Fruit fly (Drosophila melanogaster) whole organism, embryonic: ENCODE measurements around the gene SIDL.

ENCODE experiments used
- B-H1 ChIP-seq: fragments of 200-800 bp; sonication (Bioruptor generic); IDR thresholded peaks from 3 replicates; pipeline ENCODE4 v1.3.6; 2022; ENCODE audit warnings: missing biosample characterization, missing genetic modification characterization
- Bgb ChIP-seq: fragments of 200-800 bp; sonication (Bioruptor generic); IDR thresholded peaks from 2 replicates; pipeline ENCODE4 v1.3.6; 2022; ENCODE audit warnings: missing biosample characterization, missing genetic modification characterization; ENCODE audit not compliant: partially characterized antibody
- CG10366 ChIP-seq: fragments of 200-800 bp; sonication (Bioruptor generic); IDR thresholded peaks from 2 replicates; pipeline ENCODE4 v1.3.6; 2022; ENCODE audit warnings: missing biosample characterization, missing genetic modification characterization
- CG11723 ChIP-seq: fragments of 200-800 bp; sonication (Bioruptor generic); optimal IDR thresholded peaks from 2 replicates; lab custom pipeline; 2017; ENCODE audit warnings: missing biosample characterization, mild to moderate bottlenecking, missing genetic modification characterization
- CG12071 ChIP-seq: fragments of 200-800 bp; sonication (Bioruptor generic); optimal IDR thresholded peaks from 3 replicates; lab custom pipeline; 2018; ENCODE audit warnings: missing biosample characterization, mild to moderate bottlenecking, missing genetic modification characterization
- CG14014 ChIP-seq: fragments of 200-800 bp; sonication (Bioruptor generic); IDR thresholded peaks from 2 replicates; pipeline ENCODE4 v1.3.6; 2022; ENCODE audit warnings: missing biosample characterization, missing genetic modification characterization
- CG16863 ChIP-seq: fragments of 200-800 bp; sonication (Bioruptor generic); optimal IDR thresholded peaks from 3 replicates; lab custom pipeline; 2016; ENCODE audit warnings: missing biosample characterization, missing genetic modification characterization
- CG2712 ChIP-seq: fragments of 200-800 bp; optimal IDR thresholded peaks from 3 replicates; lab custom pipeline; 2019; ENCODE audit warnings: missing biosample characterization, mild to moderate bottlenecking, missing genetic modification characterization, moderate library complexity
- CG31388 ChIP-seq: fragments of 200-800 bp; sonication (Bioruptor generic); optimal IDR thresholded peaks from 2 replicates; lab custom pipeline; 2016; ENCODE audit warnings: missing biosample characterization, missing genetic modification characterization
- CG3163 ChIP-seq: fragments of 200-800 bp; sonication (Bioruptor generic); optimal IDR thresholded peaks from 3 replicates; lab custom pipeline; 2016; ENCODE audit warnings: missing biosample characterization, missing genetic modification characterization
- CG32767 ChIP-seq: fragments of 200-800 bp; sonication (Bioruptor generic); IDR thresholded peaks from 2 replicates; pipeline ENCODE4 v1.3.6; 2022; ENCODE audit warnings: missing biosample characterization, missing genetic modification characterization
- CG33213 ChIP-seq: fragments of 200-800 bp; sonication (Bioruptor generic); optimal IDR thresholded peaks from 3 replicates; lab custom pipeline; 2016; ENCODE audit warnings: missing biosample characterization, missing genetic modification characterization
- CG3995 ChIP-seq: fragments of 200-800 bp; sonication (Bioruptor generic); optimal IDR thresholded peaks from 3 replicates; lab custom pipeline; 2016; ENCODE audit warnings: missing biosample characterization, missing genetic modification characterization
- CG4328 ChIP-seq: fragments of 200-800 bp; sonication (Bioruptor generic); optimal IDR thresholded peaks from 3 replicates; lab custom pipeline; 2017; ENCODE audit warnings: missing biosample characterization, missing genetic modification reagents, missing genetic modification characterization
- CG4854 ChIP-seq: fragments of 200-800 bp; sonication (Bioruptor generic); optimal IDR thresholded peaks from 2 replicates; lab custom pipeline; 2016; ENCODE audit warnings: missing biosample characterization, missing genetic modification characterization, inconsistent platforms
- CG6175 ChIP-seq: fragments of 200-800 bp; sonication (Bioruptor generic); IDR thresholded peaks from 3 replicates; pipeline ENCODE4 v1.3.6; 2022; ENCODE audit warnings: missing biosample characterization, missing genetic modification characterization
- CG7786 ChIP-seq: fragments of 200-800 bp; sonication (Bioruptor generic); optimal IDR thresholded peaks from 2 replicates; lab custom pipeline; 2016; ENCODE audit warnings: missing biosample characterization, missing genetic modification characterization
- CHES-1-like ChIP-seq: fragments of 200-800 bp; sonication (Bioruptor generic); optimal IDR thresholded peaks from 2 replicates; lab custom pipeline; 2016; ENCODE audit warnings: missing biosample characterization, missing genetic modification characterization
- Dp ChIP-seq: fragments of 200-800 bp; sonication (Bioruptor generic); optimal IDR thresholded peaks from 2 replicates; lab custom pipeline; 2018; ENCODE audit warnings: missing biosample characterization, mild to moderate bottlenecking, missing genetic modification characterization, moderate library complexity
- Ets65A ChIP-seq: fragments of 200-800 bp; sonication (Bioruptor generic); peaks from one replicate; lab custom pipeline; 2016; ENCODE audit warnings: missing biosample characterization, missing genetic modification characterization
- Gsc ChIP-seq: fragments of 200-800 bp; sonication (Bioruptor generic); IDR thresholded peaks from 2 replicates; pipeline ENCODE4 v1.3.6; 2022; ENCODE audit warnings: missing biosample characterization, missing genetic modification characterization
- Mrtf ChIP-seq: fragments of 200-800 bp; sonication (Bioruptor generic); IDR thresholded peaks from 3 replicates; pipeline ENCODE4 v1.3.6; 2022; ENCODE audit warnings: missing biosample characterization, missing genetic modification characterization
- Nf-YC ChIP-seq: fragments of 200-800 bp; optimal IDR thresholded peaks from 3 replicates; lab custom pipeline; 2019; ENCODE audit warnings: missing biosample characterization, mild to moderate bottlenecking, missing genetic modification characterization, moderate library complexity
- Sox102F ChIP-seq: fragments of 200-800 bp; sonication (Bioruptor generic); optimal IDR thresholded peaks from 2 replicates; lab custom pipeline; 2018; ENCODE audit warnings: missing biosample characterization, mild to moderate bottlenecking, missing genetic modification characterization, moderate library complexity
- Usf ChIP-seq: fragments of 200-800 bp; sonication (Bioruptor generic); optimal IDR thresholded peaks from 2 replicates; lab custom pipeline; 2017; ENCODE audit warnings: missing genotype, missing biosample characterization, missing genetic modification characterization
- Xbp1 ChIP-seq: fragments of 200-800 bp; sonication (Bioruptor generic); optimal IDR thresholded peaks from 3 replicates; lab custom pipeline; 2016; ENCODE audit warnings: missing biosample characterization, mild to moderate bottlenecking, missing genetic modification characterization
- crol ChIP-seq: fragments of 200-800 bp; sonication (Bioruptor generic); IDR thresholded peaks from 2 replicates; pipeline ENCODE4 v1.3.6; 2022; ENCODE audit warnings: missing biosample characterization, missing genetic modification characterization
- dati ChIP-seq: fragments of 200-800 bp; sonication (Bioruptor generic); IDR thresholded peaks from 2 replicates; pipeline ENCODE4 v1.3.6; 2022; ENCODE audit warnings: missing biosample characterization, missing genetic modification characterization
- ewg ChIP-seq: fragments of 200-800 bp; sonication (Bioruptor generic); optimal IDR thresholded peaks from 3 replicates; lab custom pipeline; 2017; ENCODE audit warnings: mild to moderate bottlenecking, missing biosample characterization, missing genetic modification reagents, missing genetic modification characterization
- fd3F ChIP-seq: fragments of 200-800 bp; sonication (Bioruptor generic); optimal IDR thresholded peaks from 2 replicates; lab custom pipeline; 2018; ENCODE audit warnings: missing biosample characterization, mild to moderate bottlenecking, missing genetic modification characterization, moderate library complexity
- her ChIP-seq: fragments of 200-800 bp; sonication (Bioruptor generic); optimal IDR thresholded peaks from 2 replicates; lab custom pipeline; 2016; ENCODE audit warnings: missing biosample characterization, missing genetic modification characterization
- hkb ChIP-seq, 2 experiments: fragments of 200-800 bp in 1 of 2; fragments of >200 bp in 1 of 2; sonication (Bioruptor generic) in 1 of 2; IDR thresholded peaks in 1 of 2; optimal IDR thresholded peaks in 1 of 2; 2 replicates each; pipeline versions ENCODE4 v1.3.6 to Lab custom; 2017 to 2022; ENCODE audit warnings: missing biosample characterization in 1 of 2, missing genetic modification characterization in 1 of 2
- insv ChIP-seq, 2 experiments: fragments of 200-800 bp; sonication (Bioruptor generic); optimal IDR thresholded peaks; 3 replicates each; lab custom pipeline; 2016 to 2018; ENCODE audit warnings: missing biosample characterization in 2 of 2, missing genetic modification characterization in 2 of 2
- knrl ChIP-seq: fragments of 200-800 bp; sonication (Bioruptor generic); IDR thresholded peaks from 3 replicates; pipeline ENCODE4 v1.3.6; 2022; ENCODE audit warnings: missing biosample characterization, missing genetic modification characterization; ENCODE audit not compliant: partially characterized antibody
- nmo ChIP-seq: fragments of 200-800 bp; sonication (Bioruptor generic); optimal IDR thresholded peaks from 2 replicates; lab custom pipeline; 2018; ENCODE audit warnings: missing biosample characterization, mild to moderate bottlenecking, missing genetic modification characterization, moderate library complexity
- peb ChIP-seq: fragments of 200-800 bp; sonication (Bioruptor generic); IDR thresholded peaks from 2 replicates; pipeline ENCODE4 v1.3.6; 2022; ENCODE audit warnings: missing biosample characterization, missing genetic modification characterization
- ranshi ChIP-seq: fragments of 200-800 bp; sonication (Bioruptor generic); IDR thresholded peaks from 2 replicates; pipeline ENCODE4 v1.3.6; 2022; ENCODE audit warnings: missing biosample characterization, missing genetic modification characterization
- schlank ChIP-seq: fragments of 200-800 bp; sonication (Bioruptor generic); optimal IDR thresholded peaks from 2 replicates; lab custom pipeline; 2018; ENCODE audit warnings: missing biosample characterization, mild to moderate bottlenecking, missing genetic modification characterization
- sd ChIP-seq: fragments of 200-800 bp; sonication (Bioruptor generic); optimal IDR thresholded peaks from 3 replicates; lab custom pipeline; 2018; ENCODE audit warnings: missing biosample characterization, mild to moderate bottlenecking, missing genetic modification characterization, moderate library complexity
- sens ChIP-seq: fragments of 200-800 bp; sonication (Bioruptor generic); peaks from one replicate; lab custom pipeline; 2016; ENCODE audit warnings: missing biosample characterization, missing genetic modification characterization
- sna ChIP-seq: fragments of 200-800 bp; sonication (Bioruptor generic); IDR thresholded peaks from 2 replicates; pipeline ENCODE4 v1.3.6; 2022; ENCODE audit warnings: missing biosample characterization, missing genetic modification characterization; ENCODE audit not compliant: partially characterized antibody
- so ChIP-seq: fragments of 200-800 bp; sonication (Bioruptor generic); IDR thresholded peaks from 3 replicates; pipeline ENCODE4 v1.3.6; 2022; ENCODE audit warnings: missing biosample characterization, missing genetic modification characterization
- tna ChIP-seq: fragments of 200-800 bp; sonication (Bioruptor generic); IDR thresholded peaks from 2 replicates; pipeline ENCODE4 v1.3.6; 2022; ENCODE audit warnings: missing biosample characterization, missing genetic modification characterization; ENCODE audit not compliant: partially characterized antibody
- trh ChIP-seq: fragments of 200-800 bp; sonication (Bioruptor generic); optimal IDR thresholded peaks from 2 replicates; lab custom pipeline; 2016; ENCODE audit warnings: missing biosample characterization, missing genetic modification characterization
- ttk ChIP-seq: fragments of 200-800 bp; sonication (Bioruptor generic); IDR thresholded peaks from 2 replicates; pipeline ENCODE4 v2.1.2; 2022; ENCODE audit warnings: missing biosample characterization, missing genetic modification characterization
- unpg ChIP-seq: fragments of 200-800 bp; sonication (Bioruptor generic); optimal IDR thresholded peaks from 3 replicates; lab custom pipeline; 2018; ENCODE audit warnings: missing biosample characterization, mild to moderate bottlenecking, missing genetic modification characterization, moderate library complexity
- yki ChIP-seq: fragments of >200 bp; optimal IDR thresholded peaks from 3 replicates; lab custom pipeline; 2018
- z ChIP-seq: fragments of 200-800 bp; sonication (Bioruptor generic); IDR thresholded peaks from 3 replicates; pipeline ENCODE4 v1.3.6; 2022; ENCODE audit warnings: missing biosample characterization, missing genetic modification characterization

Gene SIDL

DNA sequence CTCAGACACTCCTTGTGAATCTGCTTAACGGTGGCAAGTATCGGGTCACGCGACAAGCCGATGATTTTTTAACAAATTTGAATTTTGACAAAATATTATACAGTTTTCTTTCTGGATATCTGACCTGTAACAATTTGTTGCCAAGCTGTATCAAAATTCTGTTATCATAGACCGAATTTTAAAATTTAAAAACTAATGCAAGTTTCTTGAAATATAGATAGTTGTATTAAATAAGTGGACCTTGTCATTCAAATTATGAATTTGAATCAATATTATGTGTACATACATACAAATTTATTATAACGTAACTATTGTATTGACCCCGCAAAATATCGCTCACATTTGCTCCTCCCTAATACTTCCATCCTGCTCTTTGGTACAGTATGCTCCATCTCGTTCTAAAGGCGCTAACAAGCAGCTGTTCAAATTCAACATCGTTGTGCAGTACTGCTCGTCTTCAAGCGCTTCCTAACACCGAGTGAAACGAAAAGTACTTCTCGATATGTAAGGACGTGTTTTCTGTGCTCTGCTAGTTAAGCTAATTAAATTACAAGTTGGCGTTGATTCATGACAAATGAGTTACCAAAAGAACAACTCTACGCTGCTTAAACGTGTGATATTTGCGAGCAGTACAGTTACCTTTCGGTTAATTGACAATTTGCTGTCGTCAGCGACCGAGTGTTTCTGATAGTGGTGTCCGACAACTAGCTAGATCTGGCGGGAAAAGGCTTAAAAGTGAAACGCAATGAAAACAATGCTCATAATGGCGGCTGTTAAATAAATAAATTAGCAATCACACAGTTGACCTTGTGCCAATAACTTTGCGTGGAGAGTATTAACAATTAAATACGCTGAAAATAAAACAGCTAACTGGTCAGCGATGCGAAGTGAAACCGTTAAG is 22.3 kb downstream of the SIDL start, which contains the start of the genes Kpc1 and CG42542 (continued):
- no peak for TF ChIP-seq ranshi (GFP tag; lab: Robert Waterston, UW)

DNA sequence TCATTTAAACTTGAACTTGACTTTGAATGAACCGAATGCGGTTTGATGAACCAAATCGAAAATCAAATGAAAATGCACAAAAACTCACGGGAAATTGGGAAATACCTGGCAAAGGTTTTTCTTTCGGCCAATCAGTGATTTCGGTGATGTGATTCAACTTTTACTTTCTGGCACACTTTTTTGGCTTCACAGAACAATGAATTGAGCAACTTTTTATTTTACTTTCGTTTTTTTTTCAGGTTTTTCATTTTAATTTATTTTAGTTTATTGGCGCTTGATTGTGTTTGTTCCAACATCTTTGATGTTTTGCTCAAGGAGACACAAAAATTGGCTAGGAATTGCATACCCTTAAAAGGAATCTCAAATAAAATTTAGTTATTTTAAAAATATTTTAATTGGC is 37.2 kb downstream of the SIDL start, which contains the start of gene Mf:
TSS of gene Mf (minus strand) at position 44 of the 400 bp plus-strand sequence.
- no peak for TF ChIP-seq Bgb (GFP tag; lab: Robert Waterston, UW)
- no peak for TF ChIP-seq CG32767 (GFP tag; lab: Robert Waterston, UW)
- no peak for TF ChIP-seq CG4328
- no peak for TF ChIP-seq Gsc
- no peak for TF ChIP-seq ttk
- no peak for TF ChIP-seq dati
- TF ChIP-seq CG33213 (GFP tag; lab: Kevin White, UChicago): no peak
- no peak for TF ChIP-seq Nf-YC (tag; lab: Kevin White, UChicago)
- no peak for TF ChIP-seq peb (GFP tag; lab: Robert Waterston, UW)
- no peak for TF ChIP-seq CG2712
- TF ChIP-seq insv (GFP tag; optimal IDR thresholded peaks at IDR 0.05; lab: Kevin White, UChicago): no peak
- TF ChIP-seq Dp (GFP tag; lab: Kevin White, UChicago): no peak
- no peak for TF ChIP-seq schlank (tag; lab: Kevin White, UChicago)
- no peak for TF ChIP-seq yki (lab: Kevin White, UChicago)
- TF ChIP-seq crol: no peak
- TF ChIP-seq ewg (GFP tag; lab: Kevin White, UChicago): no peak
- TF ChIP-seq hkb (optimal IDR thresholded peaks at IDR 0.05; lab: Kevin White, UChicago): no peak
- TF ChIP-seq hkb (GFP tag; IDR thresholded peaks at IDR 0.05; lab: Robert Waterston, UW): no peak
- TF ChIP-seq trh (GFP tag; lab: Kevin White, UChicago): no peak

DNA sequence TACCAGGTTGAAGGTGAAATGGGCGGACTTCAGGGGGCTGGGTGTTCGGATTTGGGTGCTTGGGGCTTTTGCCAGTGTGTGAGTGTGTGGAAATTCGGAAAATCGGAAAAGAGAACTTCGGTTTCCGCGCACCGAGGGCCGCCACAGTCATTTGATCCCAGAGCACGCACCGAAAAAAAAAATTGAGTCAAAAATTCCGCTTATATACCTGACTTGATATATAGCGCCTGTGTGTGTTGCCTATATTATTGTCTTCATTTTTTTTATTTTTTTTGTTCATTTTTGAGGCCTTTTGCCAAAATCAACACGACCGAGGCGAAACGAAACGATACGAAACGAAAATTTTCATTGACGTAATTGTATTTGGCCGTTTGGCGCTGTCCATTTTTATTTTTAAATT is 41.4 kb downstream of the SIDL start:
- TF ChIP-seq Sox102F (no peak), CG12071 (no peak), B-H1 (GFP tag; lab: Robert Waterston, UW) (no peak), sna (GFP tag; lab: Robert Waterston, UW) (no peak), CG31388 (GFP tag; lab: Kevin White, UChicago) (no peak), Mrtf (GFP tag; lab: Robert Waterston, UW) (no peak), z (GFP tag; lab: Robert Waterston, UW) (no peak), her (no peak), CHES-1-like (GFP tag; lab: Kevin White, UChicago) (no peak), unpg (no peak), nmo (GFP tag; lab: Kevin White, UChicago) (no peak), CG16863 (no peak), sd (tag; lab: Kevin White, UChicago) (peak; percentile 9), CG7786 (GFP tag; lab: Kevin White, UChicago) (no peak), sens (GFP tag; lab: Kevin White, UChicago) (no peak), CG10366 (GFP tag; lab: Robert Waterston, UW) (no peak), CG3995 (no peak), CG4854 (GFP tag; lab: Kevin White, UChicago) (no peak), Ets65A (GFP tag; lab: Kevin White, UChicago) (peak; percentile 16), knrl (GFP tag; lab: Robert Waterston, UW) (no peak), so (peak; percentile 76; the same call in 2 of the 3 replicates), Xbp1 (GFP tag; lab: Kevin White, UChicago) (no peak), tna (GFP tag; lab: Robert Waterston, UW) (no peak), CG11723 (no peak), CG6175 (GFP tag; lab: Robert Waterston, UW) (no peak), CG3163 (GFP tag; lab: Kevin White, UChicago) (no peak), Usf (GFP tag; lab: Kevin White, UChicago) (no peak), CG14014 (GFP tag; lab: Robert Waterston, UW) (no peak), fd3F (GFP tag; lab: Kevin White, UChicago) (no peak)
